Worm (Caenorhabditis elegans) whole organism, mixed stage, embryonic: ENCODE measurements around the gene rsf-1.
A peak's percentile ranks its signal among the peaks of the same experiment; 100 is the strongest.

Experiments used
- M03D4.4 ChIP-seq: sonication (generic microtip); optimal IDR thresholded peaks from 2 replicates; lab custom pipeline; 2017; ENCODE audit warnings: mild to moderate bottlenecking, missing genetic modification characterization, missing compliant biosample characterization
- ceh-39 ChIP-seq: fragments of 150-350 bp; optimal IDR thresholded peaks from 2 replicates; lab custom pipeline; 2014; ENCODE audit warnings: missing biosample characterization, missing genetic modification characterization
- ceh-43 ChIP-seq: fragments of 200-800 bp; sonication (Bioruptor generic); optimal IDR thresholded peaks from 2 replicates; lab custom pipeline; 2018; ENCODE audit warnings: mild to moderate bottlenecking, missing genetic modification characterization, moderate library complexity, missing compliant biosample characterization
- ceh-83 ChIP-seq: fragments of 200-800 bp; sonication (Bioruptor generic); optimal IDR thresholded peaks from 2 replicates; lab custom pipeline; 2018; ENCODE audit warnings: mild to moderate bottlenecking, missing genetic modification characterization, missing compliant biosample characterization
- ces-1 ChIP-seq: fragments of 150-350 bp; optimal IDR thresholded peaks from 2 replicates; lab custom pipeline; 2014; ENCODE audit warnings: missing biosample characterization, missing genetic modification reagents, missing genetic modification characterization
- cnd-1 ChIP-seq: fragments of 200-800 bp; sonication (Bioruptor generic); optimal IDR thresholded peaks from 2 replicates; lab custom pipeline; 2018; ENCODE audit warnings: mild to moderate bottlenecking, missing genetic modification characterization, missing compliant biosample characterization
- elt-1 ChIP-seq: sonication (generic microtip); optimal IDR thresholded peaks from 2 replicates; lab custom pipeline; 2017; ENCODE audit warnings: missing genetic modification characterization, mild to moderate bottlenecking, missing compliant biosample characterization, antibody characterized with exemption, moderate library complexity, borderline replicate concordance; ENCODE audit not compliant: insufficient read depth
- elt-3 ChIP-seq: fragments of 150-350 bp; optimal IDR thresholded peaks from 2 replicates; lab custom pipeline; 2014; ENCODE audit warnings: missing biosample characterization, missing genetic modification characterization
- ham-2 ChIP-seq: fragments of 200-800 bp; sonication (Bioruptor generic); optimal IDR thresholded peaks from 2 replicates; lab custom pipeline; 2018; ENCODE audit warnings: mild to moderate bottlenecking, missing genetic modification characterization, missing compliant biosample characterization
- lin-32 ChIP-seq: fragments of 200-800 bp; sonication (Bioruptor generic); optimal IDR thresholded peaks from 2 replicates; lab custom pipeline; 2018; ENCODE audit warnings: mild to moderate bottlenecking, missing genetic modification characterization, missing compliant biosample characterization
- lsy-2 ChIP-seq: fragments of 150-350 bp; optimal IDR thresholded peaks from 2 replicates; lab custom pipeline; 2014; ENCODE audit warnings: missing biosample characterization, missing genetic modification characterization
- mab-5 ChIP-seq: fragments of 150-350 bp; optimal IDR thresholded peaks from 2 replicates; lab custom pipeline; 2014; ENCODE audit warnings: missing biosample characterization, missing genetic modification characterization
- mep-1 ChIP-seq: fragments of 150-350 bp; optimal IDR thresholded peaks from 2 replicates; lab custom pipeline; 2017; ENCODE audit warnings: missing biosample characterization, missing genetic modification reagents, missing genetic modification characterization, inconsistent platforms
- mls-2 ChIP-seq: sonication (generic microtip); optimal IDR thresholded peaks from 2 replicates; lab custom pipeline; 2016; ENCODE audit warnings: mild to moderate bottlenecking, missing genetic modification characterization, moderate library complexity, missing compliant biosample characterization
- nhr-2 ChIP-seq: fragments of 150-350 bp; optimal IDR thresholded peaks from 2 replicates; lab custom pipeline; 2014; ENCODE audit warnings: missing biosample characterization, missing genetic modification characterization
- nhr-237 ChIP-seq: fragments of 150-350 bp; optimal IDR thresholded peaks from 2 replicates; lab custom pipeline; 2014; ENCODE audit warnings: missing biosample characterization, missing genetic modification characterization
- nhr-28 ChIP-seq: fragments of 150-350 bp; optimal IDR thresholded peaks from 2 replicates; lab custom pipeline; 2014; ENCODE audit warnings: missing biosample characterization, missing genetic modification characterization
- pha-4 ChIP-seq: fragments of 150-350 bp; optimal IDR thresholded peaks from 2 replicates; lab custom pipeline; 2018; ENCODE audit warnings: missing biosample characterization, missing genetic modification reagents, missing genetic modification characterization
- snpc-4 ChIP-seq: fragments of 150-350 bp; optimal IDR thresholded peaks from 2 replicates; lab custom pipeline; 2014; ENCODE audit warnings: missing biosample characterization, missing genetic modification characterization
- sptf-1 ChIP-seq: sonication (generic microtip); optimal IDR thresholded peaks from 2 replicates; lab custom pipeline; 2017; ENCODE audit warnings: mild to moderate bottlenecking, missing genetic modification characterization, moderate library complexity, missing compliant biosample characterization
- tbx-8 ChIP-seq: fragments of 200-800 bp; sonication (Bioruptor generic); optimal IDR thresholded peaks from 2 replicates; lab custom pipeline; 2018; ENCODE audit warnings: mild to moderate bottlenecking, missing genetic modification characterization, moderate library complexity, missing compliant biosample characterization
- unc-120 ChIP-seq: sonication (generic microtip); optimal IDR thresholded peaks from 2 replicates; lab custom pipeline; 2017; ENCODE audit warnings: missing genetic modification characterization, missing compliant biosample characterization; ENCODE audit not compliant: poor library complexity, severe bottlenecking
- zip-8 ChIP-seq: fragments of 150-350 bp; optimal IDR thresholded peaks from 2 replicates; lab custom pipeline; 2014; ENCODE audit warnings: missing biosample characterization, missing genetic modification characterization

rsf-1 gene

ce11 chrII:11347878-11348556, 41.8 kb downstream of the rsf-1 start, which contains the start of the genes B0491.6 and pigm-1:
TSS of gene B0491.6 (minus strand) at chrII:11348343.
TSS of gene pigm-1 (plus strand) at chrII:11348445.
- TF ChIP-seq elt-3 (tag; lab: Kevin White, UChicago) (no peak), cnd-1 (no peak), M03D4.4 (tag; lab: Kevin White, UChicago) (no peak), ham-2 (GFP tag; lab: Kevin White, UChicago) (peak; percentile 62), zip-8 (no peak), nhr-237 (peak; percentile 77), lsy-2 (no peak), pha-4 (tag; lab: Kevin White, UChicago) (peak; percentile 44), unc-120 (tag; lab: Kevin White, UChicago) (peak; percentile 68), mep-1 (peak; percentile 1), ces-1 (GFP tag; lab: Kevin White, UChicago) (peak; percentile 91), mls-2 (tag; lab: Kevin White, UChicago) (peak; percentile 17), snpc-4 (tag; lab: Kevin White, UChicago) (no peak), ceh-43 (GFP tag; lab: Kevin White, UChicago) (no peak)

DNA sequence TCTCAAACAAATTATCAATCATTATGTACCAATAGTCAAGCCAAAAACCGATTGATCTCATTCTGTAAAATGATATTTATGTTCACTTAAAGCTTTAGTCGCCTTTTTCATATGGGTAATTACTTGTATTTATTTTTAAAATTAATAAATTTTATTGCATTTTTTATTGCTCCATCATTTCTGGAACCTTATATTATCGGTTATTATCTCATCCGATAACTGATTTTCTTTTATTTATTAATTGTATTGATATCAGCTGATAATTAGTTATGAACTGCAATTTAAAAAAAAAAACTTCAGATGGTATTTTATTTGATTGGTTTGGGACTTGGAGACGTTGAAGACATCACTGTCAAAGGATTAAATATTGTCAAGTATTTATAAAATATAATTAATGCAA, 43.7 kb downstream of the rsf-1 start, which contains the start of gene dph-5:
Gene dph-5, plus strand, starts transcription at position 301 of the 400 bp plus-strand sequence.
- TF ChIP-seq nhr-237 = no peak
- TF ChIP-seq pha-4 (tag; lab: Kevin White, UChicago) = no peak

DNA sequence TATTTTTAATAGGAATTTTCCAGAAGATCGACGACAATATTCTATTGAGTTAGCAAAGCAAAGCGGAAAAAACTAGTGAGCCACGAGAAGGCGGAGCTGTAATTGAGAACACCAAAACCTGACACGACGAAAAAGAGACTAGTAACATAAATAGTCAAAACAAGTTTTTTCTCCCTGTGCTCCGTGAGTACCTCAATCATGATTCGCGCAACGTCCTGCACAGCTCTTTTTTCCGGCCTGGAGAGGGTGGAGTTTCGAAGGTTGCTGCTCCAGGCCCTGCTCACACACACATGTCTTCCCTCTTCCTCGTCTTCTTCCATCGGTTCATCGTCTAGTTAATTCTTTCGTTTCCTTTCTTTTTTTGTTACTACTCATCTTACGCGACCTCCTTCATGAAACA, 45.4 kb downstream of the rsf-1 start, which contains the start of gene clh-2:
Gene clh-2, plus strand, starts transcription at position 301 of the 400 bp plus-strand sequence.
- TF ChIP-seq sptf-1 (tag; lab: Kevin White, UChicago) (no peak), tbx-8 (GFP tag; lab: Kevin White, UChicago) (no peak), zip-8 (no peak), nhr-28 (tag; lab: Kevin White, UChicago) (no peak), mls-2 (tag; lab: Kevin White, UChicago) (no peak)

DNA sequence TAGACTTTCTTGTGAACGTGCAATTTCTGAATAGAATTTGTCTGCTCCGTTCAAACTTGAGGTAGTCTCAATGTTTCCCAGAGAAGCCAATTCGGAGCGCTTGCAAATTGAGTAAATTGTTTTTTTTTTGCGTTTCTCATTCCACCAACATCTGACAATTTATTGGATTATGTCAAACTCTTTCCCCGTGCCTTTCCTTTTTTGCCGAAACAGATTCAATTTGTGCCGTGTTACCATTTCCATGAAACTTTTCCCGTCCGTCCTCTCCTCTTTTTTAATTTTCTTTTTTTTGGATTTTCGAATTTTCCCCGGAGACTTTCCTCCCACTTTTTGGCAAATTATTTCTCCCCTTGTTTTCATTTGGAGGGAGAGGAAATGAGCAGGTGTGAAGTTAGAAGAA, 47.3 kb downstream of the rsf-1 start:
- TF ChIP-seq elt-1 (tag; lab: Kevin White, UChicago) (no peak), lin-32 (GFP tag; lab: Kevin White, UChicago) (no peak), ceh-83 (GFP tag; lab: Kevin White, UChicago) (no peak), elt-3 (tag; lab: Kevin White, UChicago) (no peak), ceh-39 (tag; lab: Kevin White, UChicago) (no peak), mab-5 (no peak), nhr-2 (no peak), mls-2 (tag; lab: Kevin White, UChicago) (no peak), ham-2 (GFP tag; lab: Kevin White, UChicago) (no peak), M03D4.4 (tag; lab: Kevin White, UChicago) (no peak), ceh-43 (GFP tag; lab: Kevin White, UChicago) (no peak)
